Worm (Caenorhabditis elegans) whole organism, late embryonic: Measurements from ENCODE around the gene gst-4.

Experiments used
- ama-1 ChIP-seq: fragments of 150-350 bp; optimal IDR thresholded peaks from 2 replicates; lab custom pipeline; 2014
- ceh-2 ChIP-seq: sonication (generic microtip); optimal IDR thresholded peaks from 2 replicates; lab custom pipeline; 2016; ENCODE audit warnings: missing genotype, missing genetic modification characterization, missing compliant biosample characterization
- ceh-30 ChIP-seq: fragments of 150-350 bp; optimal IDR thresholded peaks from 2 replicates; lab custom pipeline; 2014; ENCODE audit warnings: missing biosample characterization, missing genetic modification characterization
- ceh-45 ChIP-seq: fragments of 200-800 bp; sonication (Bioruptor generic); IDR thresholded peaks from 2 replicates; pipeline ENCODE4 v1.3.6; 2022; ENCODE audit warnings: missing genetic modification reagents, missing genetic modification characterization, missing compliant biosample characterization
- ceh-6 ChIP-seq: fragments of 200-800 bp; sonication (Bioruptor generic); optimal IDR thresholded peaks from 2 replicates; lab custom pipeline; 2018; ENCODE audit warnings: mild to moderate bottlenecking, missing genetic modification characterization, missing compliant biosample characterization
- fkh-10 ChIP-seq: fragments of 150-350 bp; optimal IDR thresholded peaks from 2 replicates; lab custom pipeline; 2014; ENCODE audit warnings: missing biosample characterization, missing genetic modification reagents, missing genetic modification characterization
- hlh-13 ChIP-seq: fragments of 200-800 bp; sonication (Bioruptor generic); optimal IDR thresholded peaks from 2 replicates; lab custom pipeline; 2018; ENCODE audit warnings: mild to moderate bottlenecking, missing genetic modification characterization, missing compliant biosample characterization
- hlh-30 ChIP-seq: sonication (generic microtip); optimal IDR thresholded peaks from 2 replicates; lab custom pipeline; 2017; ENCODE audit warnings: antibody characterized with exemption, missing genetic modification characterization, missing compliant biosample characterization; ENCODE audit not compliant: insufficient read depth
- lin-11 ChIP-seq: fragments of 200-800 bp; sonication (Bioruptor generic); optimal IDR thresholded peaks from 2 replicates; lab custom pipeline; 2018; ENCODE audit warnings: mild to moderate bottlenecking, missing genetic modification characterization, missing compliant biosample characterization
- pat-9 ChIP-seq: fragments of 200-800 bp; sonication (Bioruptor generic); optimal IDR thresholded peaks from 2 replicates; lab custom pipeline; 2018; ENCODE audit warnings: mild to moderate bottlenecking, missing genetic modification characterization, moderate library complexity, missing compliant biosample characterization
- pros-1 ChIP-seq: fragments of 150-350 bp; optimal IDR thresholded peaks from 2 replicates; lab custom pipeline; 2014; ENCODE audit warnings: missing biosample characterization, missing genetic modification reagents, missing genetic modification characterization
- sox-2 ChIP-seq: fragments of 200-800 bp; sonication (Bioruptor generic); IDR thresholded peaks from 2 replicates; pipeline ENCODE4 v1.3.6; 2022; ENCODE audit warnings: missing genetic modification reagents, missing genetic modification characterization, missing compliant biosample characterization

DNA sequence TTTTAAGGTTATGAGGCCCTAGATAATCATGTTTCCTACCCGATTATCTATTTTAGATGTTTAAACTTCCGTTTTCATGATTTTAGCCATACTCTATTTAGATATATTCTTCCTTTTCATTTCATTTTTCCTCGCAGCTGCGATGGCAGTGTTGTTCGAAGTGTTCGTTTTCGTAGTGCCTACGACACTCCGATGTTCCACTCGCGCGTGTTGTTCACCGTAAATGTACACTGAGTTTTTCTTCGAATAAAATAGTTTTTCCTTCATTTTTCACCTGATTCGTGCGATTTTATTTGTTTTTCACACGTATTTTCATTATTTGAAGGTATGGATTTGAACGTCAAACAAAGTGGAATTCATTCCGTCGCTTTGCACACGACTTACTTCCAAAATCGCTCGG lies 45.1 kb upstream of the gst-4 start, which contains the start of gene dis-3:
- TF ChIP-seq ceh-2 (tag; lab: Kevin White, UChicago) (no peak), pat-9 (tag; lab: Kevin White, UChicago) (no peak), sox-2 (GFP tag; lab: Robert Waterston, UW) (no peak), ceh-6 (GFP tag; lab: Kevin White, UChicago) (no peak), ceh-45 (no peak), lin-11 (tag; lab: Kevin White, UChicago) (no peak), pros-1 (no peak), ama-1 (lab: Kevin White, UChicago) (no peak), ceh-30 (tag; lab: Kevin White, UChicago) (no peak), fkh-10 (GFP tag; lab: Kevin White, UChicago) (no peak), hlh-13 (GFP tag; lab: Kevin White, UChicago) (no peak), hlh-30 (no peak)
